Fruit fly (Drosophila melanogaster) whole organism, adult: ENCODE measurements around the gene mon2.
A peak's percentile ranks its signal among the peaks of the same experiment; 100 is the strongest.

ENCODE experiments used
- CG11617 ChIP-seq: fragments of 200-800 bp; sonication (Bioruptor generic); optimal IDR thresholded peaks from 2 replicates; lab custom pipeline; 2017; ENCODE audit warnings: mild to moderate bottlenecking, missing biosample characterization, missing genetic modification reagents, missing genetic modification characterization
- CG12768 ChIP-seq: fragments of 200-800 bp; sonication (Bioruptor generic); optimal IDR thresholded peaks from 2 replicates; lab custom pipeline; 2017; ENCODE audit warnings: missing biosample characterization, missing genetic modification characterization, mild to moderate bottlenecking, moderate library complexity, missing genetic modification reagents
- CG14711 ChIP-seq: fragments of 200-800 bp; sonication (Bioruptor generic); optimal IDR thresholded peaks from 2 replicates; lab custom pipeline; 2018; ENCODE audit warnings: missing biosample characterization, mild to moderate bottlenecking, missing genetic modification characterization, moderate library complexity
- CG1620 ChIP-seq: fragments of 200-800 bp; sonication (Bioruptor generic); optimal IDR thresholded peaks from 2 replicates; lab custom pipeline; 2016; ENCODE audit warnings: missing biosample characterization, missing genetic modification characterization
- CG33017 ChIP-seq: fragments of 200-800 bp; sonication (Bioruptor generic); optimal IDR thresholded peaks from 2 replicates; lab custom pipeline; 2018; ENCODE audit warnings: missing biosample characterization, mild to moderate bottlenecking, missing genetic modification characterization, moderate library complexity
- CG5204 ChIP-seq: fragments of 200-800 bp; sonication (Bioruptor generic); optimal IDR thresholded peaks from 2 replicates; lab custom pipeline; 2016; ENCODE audit warnings: missing biosample characterization, missing genetic modification characterization
- CG7045 ChIP-seq: fragments of 200-800 bp; sonication (Bioruptor generic); optimal IDR thresholded peaks from 2 replicates; lab custom pipeline; 2017; ENCODE audit warnings: missing biosample characterization, mild to moderate bottlenecking, missing genetic modification characterization
- CG7101 ChIP-seq: fragments of 200-800 bp; sonication (Bioruptor generic); optimal IDR thresholded peaks from 2 replicates; lab custom pipeline; 2018; ENCODE audit warnings: missing biosample characterization, mild to moderate bottlenecking, missing genetic modification characterization, moderate library complexity
- Clk ChIP-seq: fragments of 200-800 bp; sonication (Bioruptor generic); optimal IDR thresholded peaks from 2 replicates; lab custom pipeline; 2017; ENCODE audit warnings: missing biosample characterization, missing genetic modification characterization
- Crg-1 ChIP-seq: fragments of 200-800 bp; sonication (Bioruptor generic); optimal IDR thresholded peaks from 2 replicates; lab custom pipeline; 2016; ENCODE audit warnings: missing biosample characterization, missing genetic modification characterization
- Hr96 ChIP-seq: fragments of 200-800 bp; sonication (Bioruptor generic); optimal IDR thresholded peaks from 2 replicates; lab custom pipeline; 2016; ENCODE audit warnings: missing biosample characterization, missing genetic modification characterization
- Mnt ChIP-seq: fragments of 200-800 bp; sonication (Bioruptor generic); optimal IDR thresholded peaks from 2 replicates; lab custom pipeline; 2016; ENCODE audit warnings: missing biosample characterization, mild to moderate bottlenecking, missing genetic modification characterization
- bab1 ChIP-seq: fragments of 200-800 bp; sonication (Bioruptor generic); optimal IDR thresholded peaks from 3 replicates; lab custom pipeline; 2019; ENCODE audit warnings: missing biosample characterization, mild to moderate bottlenecking, missing genetic modification characterization, moderate library complexity
- cic ChIP-seq: fragments of 200-800 bp; sonication (Bioruptor generic); optimal IDR thresholded peaks from 2 replicates; lab custom pipeline; 2017; ENCODE audit warnings: missing biosample characterization, mild to moderate bottlenecking, missing genetic modification characterization, moderate library complexity
- cnc ChIP-seq, 2 experiments: fragments of >200 bp; optimal IDR thresholded peaks; 2 replicates each; lab custom pipeline; 2017
- kay ChIP-seq: fragments of 200-800 bp; sonication (Bioruptor generic); peaks from one replicate; lab custom pipeline; 2016; ENCODE audit warnings: missing biosample characterization, missing genetic modification characterization, borderline replicate concordance
- ovo ChIP-seq: fragments of 200-800 bp; sonication (Bioruptor generic); optimal IDR thresholded peaks from 2 replicates; lab custom pipeline; 2016; ENCODE audit warnings: missing biosample characterization, missing genetic modification characterization
- pad ChIP-seq: fragments of 200-800 bp; sonication (Bioruptor generic); optimal IDR thresholded peaks from 3 replicates; lab custom pipeline; 2017; ENCODE audit warnings: missing biosample characterization, missing genetic modification characterization, mild to moderate bottlenecking, moderate library complexity, missing genetic modification reagents
- tj ChIP-seq: fragments of 200-800 bp; sonication (Bioruptor generic); optimal IDR thresholded peaks from 3 replicates; lab custom pipeline; 2017; ENCODE audit warnings: missing biosample characterization, mild to moderate bottlenecking, missing genetic modification characterization, moderate library complexity
- toe ChIP-seq: fragments of 200-800 bp; sonication (Bioruptor generic); optimal IDR thresholded peaks from 2 replicates; lab custom pipeline; 2016; ENCODE audit warnings: missing biosample characterization, missing genetic modification characterization

Gene mon2

dm6 chr2L:8157166-8157565, 33.4 kb upstream of the mon2 start:
- TF ChIP-seq cic: peak; percentile 38
- TF ChIP-seq CG11617 (GFP tag; lab: Kevin White, UChicago): no peak

dm6 chr2L:8156682-8157081, 32.9 kb upstream of the mon2 start:
- TF ChIP-seq cnc (optimal IDR thresholded peaks at IDR 0.05; lab: Kevin White, UChicago) (no peak), Crg-1 (GFP tag; lab: Kevin White, UChicago) (peak; percentile 61), CG7101 (tag; lab: Kevin White, UChicago) (peak; percentile 77), cic (no peak), toe (GFP tag; lab: Kevin White, UChicago) (peak; percentile 81), CG11617 (GFP tag; lab: Kevin White, UChicago) (peak; percentile 79), Hr96 (GFP tag; lab: Kevin White, UChicago) (no peak), CG33017 (tag; lab: Kevin White, UChicago) (peak; percentile 34), CG12768 (GFP tag; lab: Kevin White, UChicago) (peak; percentile 25), pad (GFP tag; lab: Kevin White, UChicago) (peak; percentile 47), kay (GFP tag; lab: Kevin White, UChicago) (peak; percentile 95), CG1620 (peak; percentile 66), CG14711 (tag; lab: Kevin White, UChicago) (peak; percentile 97), Mnt (GFP tag; lab: Kevin White, UChicago) (peak; percentile 71), bab1 (GFP tag; lab: Kevin White, UChicago) (peak; percentile 82), CG5204 (no peak), Clk (peak; percentile 20), CG7045 (GFP tag; lab: Kevin White, UChicago) (peak; percentile 70), tj (GFP tag; lab: Kevin White, UChicago) (peak; percentile 39), ovo (GFP tag; lab: Kevin White, UChicago) (peak; percentile 16)

- TF ChIP-seq CG12768 (GFP tag; lab: Kevin White, UChicago) (no peak), CG11617 (GFP tag; lab: Kevin White, UChicago) (no peak), kay (GFP tag; lab: Kevin White, UChicago) (no peak), tj (GFP tag; lab: Kevin White, UChicago) (no peak), CG7045 (GFP tag; lab: Kevin White, UChicago) (no peak), CG5204 (no peak), CG14711 (tag; lab: Kevin White, UChicago) (no peak), ovo (GFP tag; lab: Kevin White, UChicago) (no peak), toe (GFP tag; lab: Kevin White, UChicago) (no peak), Crg-1 (GFP tag; lab: Kevin White, UChicago) (no peak), CG1620 (no peak), Clk (no peak), Hr96 (GFP tag; lab: Kevin White, UChicago) (no peak), cnc (optimal IDR thresholded peaks at IDR 0.05; lab: Kevin White, UChicago) (no peak), bab1 (GFP tag; lab: Kevin White, UChicago) (no peak), pad (GFP tag; lab: Kevin White, UChicago) (no peak), CG7101 (tag; lab: Kevin White, UChicago) (no peak), Mnt (GFP tag; lab: Kevin White, UChicago) (no peak), cic (no peak)
These were observed 24.8 kb upstream of the mon2 start for dm6 chr2L:8148514-8149085.

DNA sequence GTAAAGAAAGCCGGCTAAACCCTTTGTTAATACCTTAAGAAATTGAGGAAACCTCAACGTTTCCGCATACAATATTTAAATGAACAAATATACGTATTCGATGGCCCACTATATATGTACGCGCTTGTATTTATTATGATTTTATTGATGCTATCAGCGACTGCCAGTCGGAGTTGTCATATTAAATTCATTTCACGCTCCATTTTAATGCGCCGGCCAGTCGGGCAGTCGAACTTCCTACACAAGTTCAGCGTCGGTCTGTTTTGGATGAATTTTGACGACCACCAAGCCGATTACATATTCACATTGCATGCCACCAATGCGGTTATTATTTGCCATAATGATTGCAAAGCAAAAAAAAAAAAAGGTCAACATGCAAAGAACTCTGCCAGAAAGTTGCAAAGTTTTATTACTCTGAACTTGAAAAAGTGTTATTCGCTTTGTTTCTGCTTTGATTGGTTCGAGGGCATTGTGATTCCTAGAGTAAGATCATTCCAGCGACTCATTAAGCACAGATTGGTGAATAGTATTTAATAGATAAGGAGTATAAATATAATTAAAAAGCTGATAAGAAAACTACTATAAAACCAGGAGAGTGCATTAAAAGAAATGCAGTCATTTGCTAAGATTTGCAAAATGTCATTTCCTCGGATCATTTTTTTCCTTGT, 23.3 kb upstream of the mon2 start, which contains the start of gene CG31606:
Gene CG31606, plus strand, starts transcription at position 618 of the 668 bp plus-strand sequence.
- no peak for TF ChIP-seq cnc (optimal IDR thresholded peaks at IDR 0.05; lab: Kevin White, UChicago)
- no peak for TF ChIP-seq bab1 (GFP tag; lab: Kevin White, UChicago)
- TF ChIP-seq toe (GFP tag; lab: Kevin White, UChicago): no peak
- TF ChIP-seq kay (GFP tag; lab: Kevin White, UChicago): no peak
- TF ChIP-seq Hr96 (GFP tag; lab: Kevin White, UChicago): no peak
- no peak for TF ChIP-seq pad (GFP tag; lab: Kevin White, UChicago)
- TF ChIP-seq CG33017 (tag; lab: Kevin White, UChicago): no peak
- TF ChIP-seq CG7045 (GFP tag; lab: Kevin White, UChicago): no peak
- TF ChIP-seq ovo (GFP tag; lab: Kevin White, UChicago): no peak
- TF ChIP-seq CG1620: no peak
- no peak for TF ChIP-seq CG14711 (tag; lab: Kevin White, UChicago)

DNA sequence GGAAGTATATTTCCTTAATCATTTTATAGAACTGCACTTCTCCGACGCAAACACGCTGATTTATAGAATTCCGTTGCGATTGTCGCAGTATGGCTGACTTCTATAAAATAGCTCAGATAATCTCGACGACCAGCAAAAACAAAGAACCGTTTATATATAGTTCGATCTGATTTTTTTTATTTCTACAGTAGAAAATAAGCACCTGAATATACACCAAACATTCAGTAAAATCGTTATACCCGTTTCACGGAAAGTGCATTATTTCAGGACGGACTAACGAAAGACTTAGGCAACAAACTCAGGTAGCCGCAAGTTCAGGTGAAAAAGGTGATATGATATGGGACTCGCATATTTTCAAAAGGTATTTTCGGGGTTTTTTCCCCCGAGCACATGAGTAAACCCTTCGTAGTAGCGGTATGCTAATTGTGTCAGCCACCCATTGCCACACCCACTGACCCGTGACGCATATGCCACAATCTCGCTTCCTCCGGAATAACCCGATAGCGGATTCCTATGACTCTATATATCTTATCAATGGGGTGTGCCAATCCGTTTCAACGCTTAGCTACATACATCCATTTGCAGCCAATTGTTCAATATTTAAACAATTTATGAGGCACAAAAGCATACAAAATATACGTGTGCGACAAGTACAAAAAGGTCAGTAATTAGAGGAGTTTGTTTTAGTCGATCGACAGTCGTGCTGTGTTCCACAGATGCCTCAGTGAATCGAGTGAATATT, 21.4 kb upstream of the mon2 start, which contains the start of the genes CG42763 and CG43394:
Gene CG42763, minus strand, starts transcription at position 41 of the 742 bp plus-strand sequence.
Gene CG43394, plus strand, starts transcription at position 692 of the 742 bp plus-strand sequence.
- TF ChIP-seq toe (GFP tag; lab: Kevin White, UChicago) (no peak), kay (GFP tag; lab: Kevin White, UChicago) (peak; percentile 75)

DNA sequence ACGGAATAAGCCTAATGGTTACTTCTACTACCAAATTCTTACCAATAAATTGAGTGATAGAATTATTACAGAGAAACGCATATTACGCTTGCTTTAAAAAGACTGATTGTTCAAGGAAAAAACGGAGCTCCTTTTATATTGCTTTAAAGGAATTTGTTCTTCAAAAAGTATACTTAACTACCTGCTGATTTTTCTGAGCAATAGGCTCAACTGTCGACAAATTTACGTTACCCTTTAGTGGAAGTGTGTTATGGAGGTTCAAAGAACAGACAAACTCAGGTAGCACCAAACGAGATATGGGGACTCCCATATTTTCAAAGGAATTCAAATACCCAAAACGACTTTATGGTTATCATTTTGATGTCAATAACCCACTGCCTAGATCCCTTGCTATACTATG, 20.1 kb upstream of the mon2 start, which contains the start of gene CG42762:
Gene CG42762, minus strand, starts transcription at position 101 of the 400 bp plus-strand sequence.
- no peak for TF ChIP-seq CG12768 (GFP tag; lab: Kevin White, UChicago)
